Fruit fly (Drosophila melanogaster): Measurements from ENCODE around the gene CG8641.

DNA sequence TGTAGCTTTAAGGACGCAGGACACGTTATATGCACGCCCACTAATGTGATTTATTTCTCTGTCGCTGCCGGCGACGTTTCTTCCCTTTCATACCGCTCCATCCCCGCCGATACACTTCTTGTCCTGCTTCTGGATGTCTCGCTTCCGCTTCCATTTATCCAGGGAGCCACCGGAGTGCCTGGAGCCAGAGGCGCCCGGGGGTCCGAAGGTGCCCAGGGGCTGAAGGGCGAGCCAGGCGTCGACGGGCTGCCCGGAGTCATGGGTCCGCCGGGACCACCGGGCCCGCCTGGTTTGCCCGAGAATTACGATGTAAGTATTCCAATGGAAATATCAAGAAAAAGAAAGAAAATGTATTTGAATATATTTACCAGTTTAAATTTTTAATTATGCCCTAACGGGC lies 39.4 kb downstream of the CG8641 start:
- TF ChIP-seq psq (optimal IDR thresholded peaks at IDR 0.05) (no peak), Myc (optimal IDR thresholded peaks at IDR 0.05) (no peak), insv (optimal IDR thresholded peaks at IDR 0.05) (no peak), h (optimal IDR thresholded peaks at IDR 0.05) (no peak)

All from Kc167 (cell line).